Worm (Caenorhabditis elegans) whole organism, L1 larva: Measurements from ENCODE around the gene F13C5.5.

Source experiments
- C16A3.4 ChIP-seq: fragments of 150-350 bp; optimal IDR thresholded peaks from 2 replicates; lab custom pipeline; 2014; ENCODE audit warnings: missing biosample characterization, missing genetic modification characterization
- C34B4.2 ChIP-seq: sonication (generic microtip); optimal IDR thresholded peaks from 2 replicates; lab custom pipeline; 2017; ENCODE audit warnings: mild to moderate bottlenecking, missing genetic modification characterization, missing compliant biosample characterization
- blmp-1 ChIP-seq: fragments of 150-350 bp; optimal IDR thresholded peaks from 2 replicates; lab custom pipeline; 2014; ENCODE audit warnings: missing biosample characterization, missing genetic modification characterization
- ceh-63 ChIP-seq: fragments of 200-800 bp; sonication (Bioruptor generic); optimal IDR thresholded peaks from 2 replicates; lab custom pipeline; 2018; ENCODE audit warnings: mild to moderate bottlenecking, missing genetic modification characterization, missing compliant biosample characterization
- ceh-8 ChIP-seq: fragments of 200-800 bp; sonication (Bioruptor generic); optimal IDR thresholded peaks from 2 replicates; lab custom pipeline; 2018; ENCODE audit warnings: mild to moderate bottlenecking, missing genetic modification characterization, moderate library complexity, missing compliant biosample characterization
- ceh-82 ChIP-seq, 3 experiments: fragments of 150-350 bp in 1 of 3; sonication (generic microtip) in 2 of 3; optimal IDR thresholded peaks; 2 replicates each; lab custom pipeline; 2014 to 2017; ENCODE audit warnings: missing biosample characterization in 3 of 3, missing genetic modification characterization in 3 of 3
- ceh-88 ChIP-seq: fragments of 200-800 bp; sonication (Bioruptor generic); IDR thresholded peaks from 2 replicates; pipeline ENCODE4 v1.3.6; 2022; ENCODE audit warnings: missing genetic modification characterization, missing compliant biosample characterization
- ceh-90 ChIP-seq: sonication (generic microtip); optimal IDR thresholded peaks from 2 replicates; lab custom pipeline; 2016; ENCODE audit warnings: missing genetic modification characterization, missing compliant biosample characterization
- ces-1 ChIP-seq: fragments of 150-350 bp; optimal IDR thresholded peaks from 2 replicates; lab custom pipeline; 2014; ENCODE audit warnings: missing biosample characterization, missing genetic modification reagents, missing genetic modification characterization
- dsc-1 ChIP-seq: sonication (generic microtip); optimal IDR thresholded peaks from 2 replicates; lab custom pipeline; 2016; ENCODE audit warnings: mild to moderate bottlenecking, missing genetic modification characterization, missing compliant biosample characterization
- efl-1 ChIP-seq, 4 experiments: fragments of 150-350 bp; optimal IDR thresholded peaks in 3 of 4; peaks in 1 of 4; 1 replicate in 1 of 4; 2 replicates in 3 of 4; lab custom pipeline; 2014; ENCODE audit warnings: missing biosample characterization in 2 of 4, missing genetic modification characterization in 2 of 4, missing genetic modification reagents in 2 of 4
- egl-13 ChIP-seq: sonication (generic microtip); optimal IDR thresholded peaks from 2 replicates; lab custom pipeline; 2016; ENCODE audit warnings: missing genotype, missing genetic modification reagents, missing genetic modification characterization, missing compliant biosample characterization
- elt-2 ChIP-seq: sonication (generic microtip); optimal IDR thresholded peaks from 2 replicates; lab custom pipeline; 2016; ENCODE audit warnings: missing genetic modification characterization, mild to moderate bottlenecking, inconsistent platforms, missing compliant biosample characterization, missing genetic modification reagents
- fkh-10 ChIP-seq: sonication (generic microtip); optimal IDR thresholded peaks from 2 replicates; lab custom pipeline; 2017; ENCODE audit warnings: missing biosample characterization, missing genetic modification reagents, missing genetic modification characterization
- fkh-8 ChIP-seq: sonication (generic microtip); optimal IDR thresholded peaks from 2 replicates; lab custom pipeline; 2016; ENCODE audit warnings: mild to moderate bottlenecking, missing genetic modification characterization, missing compliant biosample characterization
- grh-1 ChIP-seq: fragments of 200-800 bp; sonication (Bioruptor generic); IDR thresholded peaks from 2 replicates; pipeline ENCODE4 v1.3.6; 2022; ENCODE audit warnings: missing genetic modification reagents, missing genetic modification characterization, missing compliant biosample characterization
- jun-1 ChIP-seq: fragments of 150-350 bp; optimal IDR thresholded peaks from 2 replicates; lab custom pipeline; 2014; ENCODE audit warnings: missing biosample characterization, missing genetic modification reagents, missing genetic modification characterization
- lin-14 ChIP-seq: fragments of 200-800 bp; sonication (Bioruptor generic); optimal IDR thresholded peaks from 2 replicates; lab custom pipeline; 2018; ENCODE audit warnings: mild to moderate bottlenecking, missing genetic modification characterization, moderate library complexity, missing compliant biosample characterization
- lin-15B ChIP-seq: fragments of 150-350 bp; sonication (generic microtip); optimal IDR thresholded peaks from 3 replicates; lab custom pipeline; 2014; ENCODE audit warnings: missing biosample characterization, missing genetic modification characterization
- lin-35 ChIP-seq, 2 experiments: fragments of 150-350 bp; optimal IDR thresholded peaks; 2 replicates each; lab custom pipeline; 2014; ENCODE audit warnings: missing biosample characterization in 2 of 2, missing genetic modification characterization in 2 of 2, missing genetic modification reagents in 2 of 2
- lir-3 ChIP-seq: sonication (generic microtip); optimal IDR thresholded peaks from 2 replicates; lab custom pipeline; 2016; ENCODE audit warnings: mild to moderate bottlenecking, missing genetic modification characterization, moderate library complexity, missing compliant biosample characterization; ENCODE audit not compliant: poor library complexity
- lsy-2 ChIP-seq, 2 experiments: fragments of 150-350 bp; optimal IDR thresholded peaks; 2 replicates each; lab custom pipeline; 2014; ENCODE audit warnings: missing biosample characterization in 2 of 2, missing genetic modification characterization in 2 of 2
- mab-9 ChIP-seq: fragments of 200-800 bp; sonication (Bioruptor generic); IDR thresholded peaks from 2 replicates; pipeline ENCODE4 v1.3.6; 2022; ENCODE audit warnings: missing genetic modification reagents, missing genetic modification characterization, missing compliant biosample characterization
- mdl-1 ChIP-seq, 2 experiments: fragments of 150-350 bp; optimal IDR thresholded peaks; 2 replicates each; lab custom pipeline; 2014 to 2017; ENCODE audit warnings: missing biosample characterization in 2 of 2, missing genetic modification characterization in 2 of 2, inconsistent platforms in 1 of 2
- mef-2 ChIP-seq: fragments of 150-350 bp; optimal IDR thresholded peaks from 2 replicates; lab custom pipeline; 2014; ENCODE audit warnings: missing biosample characterization, missing genetic modification characterization
- nhr-11 ChIP-seq: fragments of 150-350 bp; optimal IDR thresholded peaks from 2 replicates; lab custom pipeline; 2014; ENCODE audit warnings: missing biosample characterization, missing genetic modification characterization
- nhr-12 ChIP-seq: sonication (generic microtip); optimal IDR thresholded peaks from 2 replicates; lab custom pipeline; 2017; ENCODE audit warnings: missing biosample characterization, missing genetic modification characterization
- nhr-19 ChIP-seq: fragments of 200-800 bp; sonication (Bioruptor generic); conservative IDR thresholded peaks from 2 replicates; pipeline ENCODE4 v1.3.6; 2022; ENCODE audit warnings: missing genetic modification characterization, missing compliant biosample characterization
- nhr-20 ChIP-seq: sonication (generic microtip); optimal IDR thresholded peaks from 2 replicates; lab custom pipeline; 2016; ENCODE audit warnings: mild to moderate bottlenecking, missing genetic modification characterization, missing compliant biosample characterization
- nhr-47 ChIP-seq: sonication (generic microtip); optimal IDR thresholded peaks from 2 replicates; lab custom pipeline; 2016; ENCODE audit warnings: mild to moderate bottlenecking, missing genetic modification characterization, moderate library complexity, missing compliant biosample characterization
- nhr-71 ChIP-seq: sonication (generic microtip); optimal IDR thresholded peaks from 2 replicates; lab custom pipeline; 2016; ENCODE audit warnings: mild to moderate bottlenecking, missing genetic modification characterization, moderate library complexity, missing compliant biosample characterization
- nhr-85 ChIP-seq: sonication (generic microtip); peaks from one replicate; lab custom pipeline; 2016; ENCODE audit warnings: missing genetic modification characterization, inconsistent platforms, missing compliant biosample characterization
- nhr-90 ChIP-seq: sonication (generic microtip); optimal IDR thresholded peaks from 2 replicates; lab custom pipeline; 2016; ENCODE audit warnings: mild to moderate bottlenecking, missing genetic modification characterization, missing compliant biosample characterization; ENCODE audit not compliant: poor library complexity
- pax-3 ChIP-seq: fragments of 200-800 bp; sonication (Bioruptor generic); optimal IDR thresholded peaks from 2 replicates; lab custom pipeline; 2018; ENCODE audit warnings: mild to moderate bottlenecking, missing genetic modification characterization, moderate library complexity, missing compliant biosample characterization
- skn-1 ChIP-seq: fragments of 150-350 bp; optimal IDR thresholded peaks from 2 replicates; lab custom pipeline; 2014; ENCODE audit warnings: missing biosample characterization, missing genetic modification characterization
- snu-23 ChIP-seq: sonication (generic microtip); optimal IDR thresholded peaks from 2 replicates; lab custom pipeline; 2016; ENCODE audit warnings: missing genetic modification characterization, missing compliant biosample characterization
- swsn-7 ChIP-seq: sonication (generic microtip); optimal IDR thresholded peaks from 2 replicates; lab custom pipeline; 2016; ENCODE audit warnings: missing genetic modification characterization, missing compliant biosample characterization
- tbx-2 ChIP-seq: sonication (generic microtip); optimal IDR thresholded peaks from 2 replicates; lab custom pipeline; 2016; ENCODE audit warnings: missing genetic modification characterization, missing compliant biosample characterization
- unc-30 ChIP-seq: sonication (generic microtip); optimal IDR thresholded peaks from 2 replicates; lab custom pipeline; 2017; ENCODE audit warnings: missing biosample characterization, missing genetic modification characterization
- unc-62 ChIP-seq: fragments of 150-350 bp; optimal IDR thresholded peaks from 2 replicates; lab custom pipeline; 2014; ENCODE audit warnings: missing biosample characterization, missing genetic modification reagents, missing genetic modification characterization
- unc-86 ChIP-seq: sonication (generic microtip); optimal IDR thresholded peaks from 2 replicates; lab custom pipeline; 2016; ENCODE audit warnings: missing genetic modification characterization, missing compliant biosample characterization
- xbp-1 ChIP-seq: sonication (generic microtip); optimal IDR thresholded peaks from 2 replicates; lab custom pipeline; 2016; ENCODE audit warnings: missing genetic modification characterization, missing compliant biosample characterization
- zag-1 ChIP-seq: fragments of 150-350 bp; optimal IDR thresholded peaks from 2 replicates; lab custom pipeline; 2014; ENCODE audit warnings: missing biosample characterization, missing genetic modification characterization
- zip-4 ChIP-seq: fragments of 200-800 bp; sonication (Bioruptor generic); optimal IDR thresholded peaks from 2 replicates; lab custom pipeline; 2018; ENCODE audit warnings: mild to moderate bottlenecking, missing genetic modification characterization, moderate library complexity, missing compliant biosample characterization
- ztf-4 ChIP-seq: fragments of 150-350 bp; optimal IDR thresholded peaks from 2 replicates; lab custom pipeline; 2014; ENCODE audit warnings: missing biosample characterization, missing genetic modification characterization

The F13C5.5 gene

ce11 chrX:601340-601757 lies 6.9 kb downstream of the F13C5.5 start (continued):
- TF ChIP-seq unc-62 (no peak), snu-23 (GFP tag; lab: Kevin White, UChicago) (peak; percentile 11), zip-4 (GFP tag; lab: Kevin White, UChicago) (no peak), fkh-10 (peak; percentile 58), mab-9 (GFP tag; lab: Robert Waterston, UW) (0 out of 2 replicates have a peak, but pooled peaks have one; percentile 19), mef-2 (tag; lab: Kevin White, UChicago) (no peak), nhr-12 (tag; lab: Kevin White, UChicago) (no peak), unc-86 (peak; percentile 48), xbp-1 (tag; lab: Kevin White, UChicago) (no peak), unc-30 (tag; lab: Kevin White, UChicago) (no peak), lsy-2 (tag; optimal IDR thresholded peaks at IDR 0.05; lab: Kevin White, UChicago) (peak; percentile 6 to 32), nhr-19 (GFP tag; lab: Robert Waterston, UW) (no peak), swsn-7 (peak; percentile 42), ceh-90 (tag; lab: Kevin White, UChicago) (no peak), skn-1 (tag; lab: Kevin White, UChicago) (peak; percentile 87), ztf-4 (no peak), ceh-88 (GFP tag; lab: Robert Waterston, UW) (no peak), pax-3 (tag; lab: Kevin White, UChicago) (peak; percentile 25), ces-1 (GFP tag; lab: Kevin White, UChicago) (peak; percentile 29), lin-15B (no peak), blmp-1 (tag; lab: Kevin White, UChicago) (no peak), ceh-63 (GFP tag; lab: Kevin White, UChicago) (peak; percentile 47), grh-1 (GFP tag; lab: Robert Waterston, UW) (no peak), efl-1 (optimal IDR thresholded peaks at IDR 0.05; lab: Kevin White, UChicago) (no peak), efl-1 (GFP tag; optimal IDR thresholded peaks at IDR 0.05 in 1 of 2; lab: Kevin White, UChicago) (no peak), nhr-47 (peak; percentile 53), tbx-2 (tag; lab: Kevin White, UChicago) (peak; percentile 51), nhr-85 (tag; lab: Kevin White, UChicago) (peak; percentile 23), C34B4.2 (tag; lab: Kevin White, UChicago) (no peak), zag-1 (no peak), C16A3.4 (tag; lab: Kevin White, UChicago) (no peak), ceh-82 (tag; optimal IDR thresholded peaks at IDR 0.05; lab: Kevin White, UChicago) (peak in 2 of 3 experiments; percentile 8 to 78)

DNA sequence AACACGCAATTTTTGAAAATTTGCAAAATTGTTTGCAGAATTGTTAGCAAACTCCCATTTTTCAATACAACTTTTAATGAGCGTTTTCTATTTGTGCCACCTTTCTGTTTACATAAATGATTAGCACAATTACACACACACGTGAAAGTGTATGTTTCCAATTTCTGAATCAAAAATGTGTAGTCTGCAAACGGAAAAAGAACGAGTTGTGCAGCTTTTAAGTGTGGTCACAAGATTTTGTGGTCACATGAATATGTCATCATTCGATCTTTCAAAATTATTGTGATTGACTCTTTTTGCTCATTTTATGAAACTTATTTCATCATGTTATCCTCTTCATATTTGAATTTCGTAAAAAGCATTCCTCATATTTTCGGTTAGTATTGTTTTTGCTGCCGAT lies 7.6 kb downstream of the F13C5.5 start:
- no peak for TF ChIP-seq xbp-1 (tag; lab: Kevin White, UChicago)
- peak; percentile 65 for TF ChIP-seq ceh-8 (GFP tag; lab: Kevin White, UChicago)
- peak; percentile 35 for TF ChIP-seq jun-1 (tag; lab: Kevin White, UChicago)
- TF ChIP-seq nhr-20 (tag; lab: Kevin White, UChicago): peak; percentile 49
- peak; percentile 44 for TF ChIP-seq fkh-8 (tag; lab: Kevin White, UChicago)
- peak; percentile 30 for TF ChIP-seq lir-3 (tag; lab: Kevin White, UChicago)
- TF ChIP-seq skn-1 (tag; lab: Kevin White, UChicago): peak; percentile 70
- TF ChIP-seq lin-35 (GFP tag; optimal IDR thresholded peaks at IDR 0.05; lab: Kevin White, UChicago): peak in 1 of 2 experiments; percentile 45
- no peak for TF ChIP-seq efl-1 (optimal IDR thresholded peaks at IDR 0.05; lab: Kevin White, UChicago)
- peak in 1 of 2 experiments; percentile 60 for TF ChIP-seq efl-1 (GFP tag; optimal IDR thresholded peaks at IDR 0.05 in 1 of 2; lab: Kevin White, UChicago)
- TF ChIP-seq lsy-2 (tag; optimal IDR thresholded peaks at IDR 0.05; lab: Kevin White, UChicago): peak; percentile 6 to 15
- TF ChIP-seq nhr-47: peak; percentile 25
- TF ChIP-seq pax-3 (tag; lab: Kevin White, UChicago): no peak
- peak; percentile 54 for TF ChIP-seq nhr-71
- peak; percentile 64 for TF ChIP-seq elt-2 (tag; lab: Kevin White, UChicago)
- peak; percentile 31 for TF ChIP-seq nhr-90 (tag; lab: Kevin White, UChicago)
- TF ChIP-seq egl-13: peak; percentile 62
- TF ChIP-seq nhr-11 (tag; lab: Kevin White, UChicago): no peak
- peak; percentile 9 for TF ChIP-seq dsc-1 (tag; lab: Kevin White, UChicago)
- peak; percentile 73 for TF ChIP-seq lin-14 (GFP tag; lab: Kevin White, UChicago)
- peak in 1 of 2 experiments; percentile 27 for TF ChIP-seq mdl-1 (tag; optimal IDR thresholded peaks at IDR 0.05; lab: Kevin White, UChicago)
- no peak for TF ChIP-seq ceh-88 (GFP tag; lab: Robert Waterston, UW)
